Worm (Caenorhabditis elegans) whole organism, L4 larva: ENCODE results near the gene his-24.
A peak's percentile ranks its signal among the peaks of the same experiment; 100 is the strongest.

Source experiments
- F10B5.3 ChIP-seq: sonication (generic microtip); optimal IDR thresholded peaks from 2 replicates; lab custom pipeline; 2016; ENCODE audit warnings: mild to moderate bottlenecking, missing genetic modification characterization, missing compliant biosample characterization
- F44E2.7 ChIP-seq: fragments of 200-800 bp; sonication (Bioruptor generic); IDR thresholded peaks from 2 replicates; pipeline ENCODE4 v2.1.2; 2022; ENCODE audit warnings: missing genetic modification characterization, missing compliant biosample characterization
- R02D3.7 ChIP-seq: fragments of 150-350 bp; sonication (generic microtip); optimal IDR thresholded peaks from 3 replicates; lab custom pipeline; 2014; ENCODE audit warnings: missing biosample characterization, missing genetic modification characterization
- T26A8.4 ChIP-seq: fragments of 200-800 bp; sonication (Bioruptor generic); IDR thresholded peaks from 2 replicates; pipeline ENCODE4 v1.3.6; 2022; ENCODE audit warnings: missing genetic modification characterization, missing compliant biosample characterization
- Y105C5A.15 ChIP-seq: fragments of 200-800 bp; sonication (Bioruptor generic); IDR thresholded peaks from 2 replicates; pipeline ENCODE4 v1.3.6; 2022; ENCODE audit warnings: missing genetic modification characterization, missing compliant biosample characterization
- Y5F2A.4 ChIP-seq: fragments of 200-800 bp; sonication (Bioruptor generic); optimal IDR thresholded peaks from 2 replicates; lab custom pipeline; 2018; ENCODE audit warnings: mild to moderate bottlenecking, missing genetic modification characterization, missing compliant biosample characterization
- Y75B8A.6 ChIP-seq: fragments of 200-800 bp; sonication (Bioruptor generic); IDR thresholded peaks from 2 replicates; pipeline ENCODE4 v1.3.6; 2022; ENCODE audit warnings: missing genetic modification reagents, missing genetic modification characterization, missing compliant biosample characterization
- aha-1 ChIP-seq: fragments of 150-350 bp; peaks from one replicate; lab custom pipeline; 2014; ENCODE audit warnings: missing biosample characterization, missing genetic modification characterization
- aly-2 ChIP-seq: sonication (generic microtip); optimal IDR thresholded peaks from 2 replicates; lab custom pipeline; 2018; ENCODE audit warnings: missing biosample characterization, missing genetic modification characterization
- ama-1 ChIP-seq: fragments of 150-350 bp; optimal IDR thresholded peaks from 2 replicates; lab custom pipeline; 2014; ENCODE audit warnings: inconsistent platforms, mixed read lengths
- ceh-82 ChIP-seq: sonication (generic microtip); optimal IDR thresholded peaks from 2 replicates; lab custom pipeline; 2017; ENCODE audit warnings: missing biosample characterization, missing genetic modification characterization
- cey-2 ChIP-seq: sonication (generic microtip); optimal IDR thresholded peaks from 3 replicates; lab custom pipeline; 2017; ENCODE audit warnings: missing genetic modification characterization, mild to moderate bottlenecking, missing compliant biosample characterization, antibody characterized with exemption, borderline replicate concordance; ENCODE audit not compliant: insufficient read depth
- daf-12 ChIP-seq: fragments of 150-350 bp; optimal IDR thresholded peaks from 2 replicates; lab custom pipeline; 2014; ENCODE audit warnings: missing biosample characterization, missing genetic modification reagents, missing genetic modification characterization
- daf-8 ChIP-seq: fragments of 200-800 bp; sonication (Bioruptor generic); IDR thresholded peaks from 2 replicates; pipeline ENCODE4 v1.3.6; 2022; ENCODE audit warnings: missing genetic modification characterization, missing compliant biosample characterization
- dmd-6 ChIP-seq: fragments of 200-800 bp; sonication (Bioruptor generic); IDR thresholded peaks from 2 replicates; pipeline ENCODE4 v1.3.6; 2022; ENCODE audit warnings: missing genetic modification reagents, missing genetic modification characterization, missing compliant biosample characterization
- dpl-1 ChIP-seq: fragments of 150-350 bp; optimal IDR thresholded peaks from 2 replicates; lab custom pipeline; 2014; ENCODE audit warnings: missing biosample characterization, missing genetic modification reagents, missing genetic modification characterization
- duxl-1 ChIP-seq: sonication (generic microtip); optimal IDR thresholded peaks from 2 replicates; lab custom pipeline; 2016; ENCODE audit warnings: mild to moderate bottlenecking, missing genetic modification characterization, moderate library complexity, missing compliant biosample characterization; ENCODE audit not compliant: poor library complexity
- dve-1 ChIP-seq: sonication (generic microtip); optimal IDR thresholded peaks from 2 replicates; lab custom pipeline; 2017; ENCODE audit warnings: antibody characterized with exemption, mild to moderate bottlenecking, missing genetic modification characterization, missing compliant biosample characterization; ENCODE audit not compliant: insufficient read depth
- egl-27 ChIP-seq: sonication (generic microtip); optimal IDR thresholded peaks from 3 replicates; lab custom pipeline; 2017; ENCODE audit warnings: missing biosample characterization, missing genetic modification reagents, missing genetic modification characterization
- egl-43 ChIP-seq: fragments of 200-800 bp; sonication (Bioruptor generic); IDR thresholded peaks from 2 replicates; pipeline ENCODE4 v1.3.6; 2022; ENCODE audit warnings: missing genetic modification reagents, missing genetic modification characterization, missing compliant biosample characterization
- gei-8 ChIP-seq: fragments of 200-800 bp; sonication (Bioruptor generic); optimal IDR thresholded peaks from 2 replicates; lab custom pipeline; 2018; ENCODE audit warnings: mild to moderate bottlenecking, missing genetic modification characterization, missing compliant biosample characterization
- hif-1 ChIP-seq, 2 experiments: sonication (generic microtip); optimal IDR thresholded peaks; 2 replicates each; lab custom pipeline; 2016 to 2017; ENCODE audit warnings: missing compliant biosample characterization in 2 of 2, missing genetic modification characterization in 2 of 2, missing genetic modification reagents in 2 of 2, missing genotype in 2 of 2, mild to moderate bottlenecking in 1 of 2
- hmg-1.1 ChIP-seq: fragments of 200-800 bp; sonication (Bioruptor generic); IDR thresholded peaks from 2 replicates; pipeline ENCODE4 v1.3.6; 2022; ENCODE audit warnings: missing genetic modification reagents, missing genetic modification characterization, missing compliant biosample characterization
- lim-7 ChIP-seq: fragments of 200-800 bp; sonication (Bioruptor generic); IDR thresholded peaks from 2 replicates; pipeline ENCODE4 v1.3.6; 2022; ENCODE audit warnings: missing genetic modification characterization, missing compliant biosample characterization
- lin-1 ChIP-seq: fragments of 200-800 bp; sonication (Bioruptor generic); IDR thresholded peaks from 2 replicates; pipeline ENCODE4 v1.3.6; 2022; ENCODE audit warnings: missing genetic modification reagents, missing genetic modification characterization, missing compliant biosample characterization
- lin-38 ChIP-seq: fragments of 200-800 bp; sonication (Bioruptor generic); IDR thresholded peaks from 2 replicates; pipeline ENCODE4 v1.3.6; 2022; ENCODE audit warnings: missing genetic modification reagents, missing genetic modification characterization, missing compliant biosample characterization
- lsy-2 ChIP-seq, 2 experiments: fragments of 150-350 bp in 1 of 2; sonication (generic microtip) in 1 of 2; optimal IDR thresholded peaks; 2 replicates each; lab custom pipeline; 2014 to 2017; ENCODE audit warnings: missing biosample characterization in 2 of 2, missing genetic modification characterization in 2 of 2
- madf-5 ChIP-seq, 2 experiments: fragments of 200-800 bp; sonication (Bioruptor generic); IDR thresholded peaks; 2 replicates each; pipeline ENCODE4 v1.3.6; 2022; ENCODE audit warnings: missing compliant biosample characterization in 2 of 2, missing genetic modification characterization in 2 of 2
- mdt-29 ChIP-seq: fragments of 200-800 bp; sonication (Bioruptor generic); IDR thresholded peaks from 2 replicates; pipeline ENCODE4 v1.3.6; 2022; ENCODE audit warnings: missing genetic modification reagents, missing genetic modification characterization, missing compliant biosample characterization
- mes-2 ChIP-seq: sonication (generic microtip); optimal IDR thresholded peaks from 2 replicates; lab custom pipeline; 2016; ENCODE audit warnings: missing genotype, mild to moderate bottlenecking, missing genetic modification characterization, missing compliant biosample characterization; ENCODE audit not compliant: poor library complexity, severe bottlenecking
- mxl-2 ChIP-seq: fragments of 200-800 bp; sonication (Bioruptor generic); conservative IDR thresholded peaks from 2 replicates; pipeline ENCODE4 v1.3.6; 2022; ENCODE audit warnings: missing genetic modification reagents, missing genetic modification characterization, missing compliant biosample characterization
- nhr-102 ChIP-seq: sonication (generic microtip); optimal IDR thresholded peaks from 2 replicates; lab custom pipeline; 2016; ENCODE audit warnings: mild to moderate bottlenecking, missing genetic modification characterization, moderate library complexity, missing compliant biosample characterization
- nhr-11 ChIP-seq: fragments of 150-350 bp; optimal IDR thresholded peaks from 2 replicates; lab custom pipeline; 2014; ENCODE audit warnings: missing biosample characterization, missing genetic modification characterization
- nhr-25 ChIP-seq: sonication (generic microtip); optimal IDR thresholded peaks from 2 replicates; lab custom pipeline; 2017; ENCODE audit warnings: missing genetic modification characterization, mild to moderate bottlenecking, missing compliant biosample characterization, antibody characterized with exemption, moderate library complexity, borderline replicate concordance; ENCODE audit not compliant: insufficient read depth
- nhr-28 ChIP-seq: fragments of 150-350 bp; optimal IDR thresholded peaks from 2 replicates; lab custom pipeline; 2014; ENCODE audit warnings: missing biosample characterization, missing genetic modification characterization
- nhr-42 ChIP-seq: fragments of 200-800 bp; sonication (Bioruptor generic); IDR thresholded peaks from 2 replicates; pipeline ENCODE4 v1.3.6; 2022; ENCODE audit warnings: missing genetic modification characterization, missing compliant biosample characterization
- pha-4 ChIP-seq, 2 experiments: fragments of 150-350 bp in 1 of 2; fragments of 200-800 bp in 1 of 2; sonication (Bioruptor generic) in 1 of 2; IDR thresholded peaks in 1 of 2; optimal IDR thresholded peaks in 1 of 2; 2 replicates each; pipeline versions ENCODE4 v1.3.6 to Lab custom; 2014 to 2022; ENCODE audit warnings: missing genetic modification characterization in 2 of 2, missing genetic modification reagents in 2 of 2, missing biosample characterization in 1 of 2, missing compliant biosample characterization in 1 of 2
- pqm-1 ChIP-seq: sonication (generic microtip); optimal IDR thresholded peaks from 2 replicates; lab custom pipeline; 2017; ENCODE audit warnings: missing biosample characterization, missing genetic modification characterization
- sdz-12 ChIP-seq: fragments of 200-800 bp; sonication (Bioruptor generic); optimal IDR thresholded peaks from 2 replicates; lab custom pipeline; 2018; ENCODE audit warnings: mild to moderate bottlenecking, missing genetic modification characterization, missing compliant biosample characterization
- set-16 ChIP-seq: fragments of 200-800 bp; sonication (Bioruptor generic); IDR thresholded peaks from 2 replicates; pipeline ENCODE4 v1.3.6; 2022; ENCODE audit warnings: missing genetic modification reagents, missing genetic modification characterization, missing compliant biosample characterization
- skn-1 ChIP-seq: fragments of 150-350 bp; optimal IDR thresholded peaks from 2 replicates; lab custom pipeline; 2014; ENCODE audit warnings: missing biosample characterization, missing genetic modification characterization
- snpc-1.2 ChIP-seq: fragments of 200-800 bp; sonication (Bioruptor generic); IDR thresholded peaks from 2 replicates; pipeline ENCODE4 v1.3.6; 2022; ENCODE audit warnings: missing genetic modification reagents, missing genetic modification characterization, missing compliant biosample characterization
- snpc-4 ChIP-seq: fragments of 150-350 bp; optimal IDR thresholded peaks from 2 replicates; lab custom pipeline; 2014; ENCODE audit warnings: missing biosample characterization, missing genetic modification characterization
- spr-1 ChIP-seq: sonication (generic microtip); optimal IDR thresholded peaks from 2 replicates; lab custom pipeline; 2016; ENCODE audit warnings: mild to moderate bottlenecking, missing genetic modification characterization, missing compliant biosample characterization
- spr-3 ChIP-seq: fragments of 200-800 bp; sonication (Bioruptor generic); optimal IDR thresholded peaks from 2 replicates; lab custom pipeline; 2018; ENCODE audit warnings: mild to moderate bottlenecking, missing genetic modification characterization, missing compliant biosample characterization
- tra-1 ChIP-seq: fragments of 200-800 bp; sonication (Bioruptor generic); IDR thresholded peaks from 2 replicates; pipeline ENCODE4 v1.3.6; 2022; ENCODE audit warnings: missing genetic modification reagents, missing genetic modification characterization, missing compliant biosample characterization
- zag-1 ChIP-seq: fragments of 150-350 bp; optimal IDR thresholded peaks from 2 replicates; lab custom pipeline; 2014; ENCODE audit warnings: missing biosample characterization, missing genetic modification characterization
- zip-11 ChIP-seq: fragments of 200-800 bp; sonication (Bioruptor generic); IDR thresholded peaks from 2 replicates; pipeline ENCODE4 v1.3.6; 2022; ENCODE audit warnings: missing genetic modification characterization, missing compliant biosample characterization
- ztf-11 ChIP-seq: fragments of 150-350 bp; optimal IDR thresholded peaks from 2 replicates; lab custom pipeline; 2014; ENCODE audit warnings: missing biosample characterization, missing genetic modification characterization

his-24 gene

DNA sequence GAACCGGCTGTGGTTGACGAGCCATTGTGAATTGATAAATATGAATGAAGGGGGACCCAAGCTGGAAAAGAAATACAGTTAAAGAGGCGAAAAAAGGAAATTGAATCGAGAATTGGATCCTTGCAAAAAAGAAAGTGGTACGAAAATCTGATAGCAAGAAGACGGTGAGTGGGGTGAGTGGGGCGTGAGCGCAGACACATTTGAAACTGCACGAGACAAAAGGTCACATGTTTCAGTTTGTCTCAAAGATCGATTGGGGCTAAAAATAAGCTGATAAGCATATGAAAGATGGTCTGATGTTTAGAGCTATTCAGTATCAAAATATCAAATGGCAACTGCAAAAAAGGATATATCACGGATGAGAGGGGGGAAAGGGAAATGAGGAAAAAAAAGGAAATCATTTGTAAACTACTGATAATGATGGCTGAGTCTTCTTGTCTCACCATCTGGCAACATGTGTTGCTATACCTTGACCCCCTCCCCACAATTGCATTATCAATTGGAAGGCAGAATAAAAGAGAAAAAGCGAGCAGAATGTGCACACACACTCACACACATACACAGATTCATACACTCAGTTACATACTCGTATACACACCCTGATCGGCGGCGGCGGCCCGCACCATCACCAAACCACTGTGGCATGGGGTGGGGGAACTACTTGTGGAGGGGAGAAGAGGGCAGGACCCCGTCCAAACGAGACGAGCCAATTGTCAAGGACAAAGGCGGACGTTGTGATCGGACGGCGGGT lies 14.1 kb downstream of the his-24 start, which contains the start of gene M163.1:
TSS of gene M163.1 (minus strand) at position 25 of the 751 bp plus-strand sequence.
- TF ChIP-seq gei-8 (GFP tag; lab: Kevin White, UChicago) (no peak), ceh-82 (tag; lab: Kevin White, UChicago) (no peak), T26A8.4 (GFP tag; lab: Robert Waterston, UW) (no peak), cey-2 (no peak), ama-1 (no peak), spr-1 (no peak), sdz-12 (GFP tag; lab: Kevin White, UChicago) (no peak), lin-1 (no peak), dmd-6 (GFP tag; lab: Robert Waterston, UW) (peak; percentile 56), dpl-1 (GFP tag; lab: Kevin White, UChicago) (no peak), mes-2 (peak; percentile 1), lsy-2 (tag; optimal IDR thresholded peaks at IDR 0.05; lab: Kevin White, UChicago) (no peak), set-16 (peak; percentile 84), pqm-1 (tag; lab: Kevin White, UChicago) (peak; percentile 49), snpc-1.2 (GFP tag; lab: Robert Waterston, UW) (no peak), nhr-25 (tag; lab: Kevin White, UChicago) (no peak), zip-11 (GFP tag; lab: Robert Waterston, UW) (no peak), aha-1 (tag; lab: Kevin White, UChicago) (peak; percentile 95), aly-2 (tag; lab: Kevin White, UChicago) (no peak), lin-38 (GFP tag; lab: Robert Waterston, UW) (0 out of 2 replicates have a peak, but pooled peaks have one; percentile 18), Y5F2A.4 (GFP tag; lab: Kevin White, UChicago) (no peak), tra-1 (GFP tag; lab: Robert Waterston, UW) (0 out of 2 replicates have a peak, but pooled peaks have one; percentile 28), pha-4 (GFP tag; IDR thresholded peaks at IDR 0.05; lab: Robert Waterston, UW) (no peak), pha-4 (tag; optimal IDR thresholded peaks at IDR 0.05; lab: Kevin White, UChicago) (no peak), daf-8 (GFP tag; lab: Robert Waterston, UW) (no peak), egl-27 (tag; lab: Kevin White, UChicago) (no peak), F10B5.3 (tag; lab: Kevin White, UChicago) (no peak), nhr-11 (no peak), R02D3.7 (tag; lab: Kevin White, UChicago) (no peak), skn-1 (no peak), F44E2.7 (GFP tag; lab: Robert Waterston, UW) (0 out of 2 replicates have a peak, but pooled peaks have one; percentile 48), duxl-1 (tag; lab: Kevin White, UChicago) (no peak), mdt-29 (0 out of 2 replicates have a peak, but pooled peaks have one; percentile 11), spr-3 (GFP tag; lab: Kevin White, UChicago) (no peak), nhr-28 (peak; percentile 37), Y75B8A.6 (GFP tag; lab: Robert Waterston, UW) (no peak), zag-1 (tag; lab: Kevin White, UChicago) (no peak), snpc-4 (no peak), Y105C5A.15 (GFP tag; lab: Robert Waterston, UW) (no peak), madf-5 (GFP tag; IDR thresholded peaks at IDR 0.05; lab: Robert Waterston, UW) (no peak), ztf-11 (tag; lab: Kevin White, UChicago) (no peak), nhr-42 (GFP tag; lab: Robert Waterston, UW) (no peak), hmg-1.1 (GFP tag; lab: Robert Waterston, UW) (no peak), nhr-102 (no peak), lim-7 (GFP tag; lab: Robert Waterston, UW) (no peak), hif-1 (tag; optimal IDR thresholded peaks at IDR 0.05; lab: Kevin White, UChicago) (no peak), mxl-2 (GFP tag; lab: Robert Waterston, UW) (no peak), daf-12 (tag; lab: Kevin White, UChicago) (no peak), egl-43 (GFP tag; lab: Robert Waterston, UW) (0 out of 2 replicates have a peak, but pooled peaks have one; percentile 11), dve-1 (peak; percentile 42)
